Worm (Caenorhabditis elegans): ENCODE results near the gene R01E6.7.

Gene R01E6.7

ce11 chrX:13556066-13556465 lies 13.7 kb downstream of the R01E6.7 start, which contains the start of gene glb-20:
Gene glb-20, minus strand, starts transcription at chrX:13556166.
- TF ChIP-seq lin-15B (tag; optimal IDR thresholded peaks at IDR 0.05) (no peak), egl-27 (tag; optimal IDR thresholded peaks at IDR 0.05) (no peak), ceh-82 (tag; optimal IDR thresholded peaks at IDR 0.05) (no peak), nhr-43 (tag; optimal IDR thresholded peaks at IDR 0.05; ENCODE audit: poor library complexity, severe bottlenecking) (no peak), nhr-12 (tag; optimal IDR thresholded peaks at IDR 0.05) (no peak), fos-1 (tag; optimal IDR thresholded peaks at IDR 0.05) (no peak), nfya-1 (tag; optimal IDR thresholded peaks at IDR 0.05; ENCODE audit: insufficient read depth) (no peak), nhr-237 (tag; optimal IDR thresholded peaks at IDR 0.05) (no peak), ztf-11 (tag; optimal IDR thresholded peaks at IDR 0.05) (no peak), egl-5 (tag; optimal IDR thresholded peaks at IDR 0.05) (no peak), tbx-2 (tag; optimal IDR thresholded peaks at IDR 0.05) (no peak)

ce11 chrX:13555098-13555497 lies 14.7 kb downstream of the R01E6.7 start:
- TF ChIP-seq nhr-11 (tag; optimal IDR thresholded peaks at IDR 0.05) (peak; percentile 41), nfya-1 (tag; optimal IDR thresholded peaks at IDR 0.05; ENCODE audit: insufficient read depth) (peak; percentile 8), aly-2 (tag; optimal IDR thresholded peaks at IDR 0.05) (no peak), zag-1 (tag; optimal IDR thresholded peaks at IDR 0.05) (no peak), tbx-2 (tag; optimal IDR thresholded peaks at IDR 0.05) (no peak), ceh-82 (tag; optimal IDR thresholded peaks at IDR 0.05) (no peak), nhr-12 (tag; optimal IDR thresholded peaks at IDR 0.05) (no peak), nhr-67 (tag; optimal IDR thresholded peaks at IDR 0.05) (no peak), hmg-11 (tag; optimal IDR thresholded peaks at IDR 0.05) (no peak), mdl-1 (tag; optimal IDR thresholded peaks at IDR 0.05) (no peak), fos-1 (tag; optimal IDR thresholded peaks at IDR 0.05) (no peak), daf-12 (tag; optimal IDR thresholded peaks at IDR 0.05) (no peak), sea-2 (GFP tag; optimal IDR thresholded peaks at IDR 0.05) (no peak), elt-1 (tag; optimal IDR thresholded peaks at IDR 0.05) (no peak), lin-39 (tag; optimal IDR thresholded peaks at IDR 0.05) (peak; percentile 14), jun-1 (tag; optimal IDR thresholded peaks at IDR 0.05) (no peak), lin-15B (tag; optimal IDR thresholded peaks at IDR 0.05) (no peak), unc-62 (GFP tag; optimal IDR thresholded peaks at IDR 0.05) (no peak)

ce11 chrX:13550890-13551289 lies 18.9 kb downstream of the R01E6.7 start, which contains the start of gene odr-1:
Gene odr-1, minus strand, starts transcription at chrX:13550990.
- no peak for TF ChIP-seq egl-27 (tag; optimal IDR thresholded peaks at IDR 0.05)
- no peak for TF ChIP-seq nhr-25 (tag; optimal IDR thresholded peaks at IDR 0.05)
- no peak for TF ChIP-seq mml-1 (tag; optimal IDR thresholded peaks at IDR 0.05)
- no peak for TF ChIP-seq elt-3 (tag; optimal IDR thresholded peaks at IDR 0.05)
- TF ChIP-seq ztf-4 (tag; optimal IDR thresholded peaks at IDR 0.05): no peak
- no peak for TF ChIP-seq nhr-12 (tag; optimal IDR thresholded peaks at IDR 0.05)
- TF ChIP-seq ceh-9 (tag; optimal IDR thresholded peaks at IDR 0.05): no peak
- TF ChIP-seq jun-1 (tag; optimal IDR thresholded peaks at IDR 0.05): no peak
- TF ChIP-seq ZK546.5 (tag; optimal IDR thresholded peaks at IDR 0.05): no peak
- no peak for TF ChIP-seq nhr-237 (tag; optimal IDR thresholded peaks at IDR 0.05)
- no peak for TF ChIP-seq nhr-67 (tag; optimal IDR thresholded peaks at IDR 0.05)
- TF ChIP-seq unc-39 (tag; optimal IDR thresholded peaks at IDR 0.05): no peak
- TF ChIP-seq unc-62 (GFP tag; optimal IDR thresholded peaks at IDR 0.05): no peak

- TF ChIP-seq ztf-11 (tag; optimal IDR thresholded peaks at IDR 0.05): no peak
- TF ChIP-seq nhr-76 (tag; optimal IDR thresholded peaks at IDR 0.05): no peak
- TF ChIP-seq ama-1 (optimal IDR thresholded peaks at IDR 0.05): peak; percentile 96
- TF ChIP-seq nhr-23 (tag; optimal IDR thresholded peaks at IDR 0.05): no peak
- TF ChIP-seq hmg-11 (tag; optimal IDR thresholded peaks at IDR 0.05): no peak
- TF ChIP-seq unc-62 (GFP tag; optimal IDR thresholded peaks at IDR 0.05): no peak
- no peak for TF ChIP-seq nhr-237 (tag; optimal IDR thresholded peaks at IDR 0.05)
- TF ChIP-seq lin-15B (tag; optimal IDR thresholded peaks at IDR 0.05): no peak
- TF ChIP-seq nhr-43 (tag; optimal IDR thresholded peaks at IDR 0.05; ENCODE audit: poor library complexity, severe bottlenecking): peak; percentile 15
- no peak for TF ChIP-seq elt-2 (tag; optimal IDR thresholded peaks at IDR 0.05)
- TF ChIP-seq ztf-4 (tag; optimal IDR thresholded peaks at IDR 0.05): no peak
- TF ChIP-seq nhr-28 (tag; optimal IDR thresholded peaks at IDR 0.05): no peak
- TF ChIP-seq lsy-12 (tag; optimal IDR thresholded peaks at IDR 0.05): no peak
- no peak for TF ChIP-seq daf-12 (tag; optimal IDR thresholded peaks at IDR 0.05)
- TF ChIP-seq tbx-2 (tag; optimal IDR thresholded peaks at IDR 0.05): no peak
- no peak for TF ChIP-seq eor-1 (tag; optimal IDR thresholded peaks at IDR 0.05)
These were observed 25.2 kb downstream of the R01E6.7 start for ce11 chrX:13544544-13545021.

Measured in whole organism, L3 larva.